Fruit fly (Drosophila melanogaster) whole organism, embryonic: ENCODE data around the gene CG14535.

ENCODE experiments used
- Abd-B ChIP-seq: fragments of 200-800 bp; sonication (Bioruptor generic); optimal IDR thresholded peaks from 2 replicates; lab custom pipeline; 2018; ENCODE audit warnings: missing biosample characterization, mild to moderate bottlenecking, missing genetic modification characterization, moderate library complexity
- Ada2b ChIP-seq: fragments of 200-800 bp; sonication (Bioruptor generic); IDR thresholded peaks from 2 replicates; pipeline ENCODE4 v1.3.6; 2022; ENCODE audit warnings: missing biosample characterization, missing genetic modification characterization
- CG10543 ChIP-seq: fragments of 200-800 bp; sonication (Bioruptor generic); optimal IDR thresholded peaks from 3 replicates; lab custom pipeline; 2017; ENCODE audit warnings: missing biosample characterization, mild to moderate bottlenecking, missing genetic modification characterization, moderate library complexity
- CG11247 ChIP-seq: fragments of 200-800 bp; sonication (Bioruptor generic); IDR thresholded peaks from 2 replicates; pipeline ENCODE4 v1.3.6; 2022; ENCODE audit warnings: missing biosample characterization, missing genetic modification characterization
- CG14710 ChIP-seq: fragments of 200-800 bp; sonication (Bioruptor generic); optimal IDR thresholded peaks from 3 replicates; lab custom pipeline; 2019; ENCODE audit warnings: missing biosample characterization, mild to moderate bottlenecking, missing genetic modification characterization, moderate library complexity
- CG14860 ChIP-seq: fragments of 200-800 bp; sonication (Bioruptor generic); IDR thresholded peaks from 3 replicates; pipeline ENCODE4 v1.3.6; 2022; ENCODE audit warnings: missing biosample characterization, missing genetic modification characterization; ENCODE audit not compliant: partially characterized antibody
- CG2678 ChIP-seq: fragments of 200-800 bp; sonication (Bioruptor generic); optimal IDR thresholded peaks from 3 replicates; lab custom pipeline; 2019; ENCODE audit warnings: missing biosample characterization, mild to moderate bottlenecking, missing genetic modification characterization, moderate library complexity
- CG3281 ChIP-seq: fragments of 200-800 bp; sonication (Bioruptor generic); optimal IDR thresholded peaks from 3 replicates; lab custom pipeline; 2017; ENCODE audit warnings: missing biosample characterization, mild to moderate bottlenecking, missing genetic modification characterization
- CG6791 ChIP-seq: fragments of 200-800 bp; sonication (Bioruptor generic); IDR thresholded peaks from 3 replicates; pipeline ENCODE4 v1.3.6; 2022; ENCODE audit warnings: missing biosample characterization, missing genetic modification characterization; ENCODE audit not compliant: partially characterized antibody
- CG8089 ChIP-seq: fragments of 200-800 bp; sonication (Bioruptor generic); optimal IDR thresholded peaks from 3 replicates; lab custom pipeline; 2016; ENCODE audit warnings: missing biosample characterization, missing genetic modification characterization
- CG8944 ChIP-seq: fragments of 200-800 bp; sonication (Bioruptor generic); optimal IDR thresholded peaks from 3 replicates; lab custom pipeline; 2016; ENCODE audit warnings: missing biosample characterization, missing genetic modification characterization
- CG9817 ChIP-seq: fragments of 200-800 bp; sonication (Bioruptor generic); optimal IDR thresholded peaks from 2 replicates; lab custom pipeline; 2018; ENCODE audit warnings: missing biosample characterization, mild to moderate bottlenecking, missing genetic modification characterization, moderate library complexity
- CoRest ChIP-seq: fragments of 200-800 bp; sonication (Bioruptor generic); optimal IDR thresholded peaks from 3 replicates; lab custom pipeline; 2018; ENCODE audit warnings: missing biosample characterization, mild to moderate bottlenecking, missing genetic modification characterization, moderate library complexity
- D19A ChIP-seq: fragments of 200-800 bp; optimal IDR thresholded peaks from 3 replicates; lab custom pipeline; 2019; ENCODE audit warnings: missing biosample characterization, mild to moderate bottlenecking, missing genetic modification characterization, moderate library complexity
- Dek ChIP-seq: fragments of 200-800 bp; sonication (Bioruptor generic); optimal IDR thresholded peaks from 3 replicates; lab custom pipeline; 2019; ENCODE audit warnings: missing biosample characterization, mild to moderate bottlenecking, missing genetic modification characterization, moderate library complexity
- Dll ChIP-seq: fragments of 200-800 bp; sonication (Bioruptor generic); IDR thresholded peaks from 4 replicates; pipeline ENCODE4 v1.3.6; 2022; ENCODE audit warnings: missing biosample characterization, missing genetic modification characterization; ENCODE audit not compliant: partially characterized antibody
- Fer3 ChIP-seq: fragments of 200-800 bp; sonication (Bioruptor generic); optimal IDR thresholded peaks from 2 replicates; lab custom pipeline; 2018; ENCODE audit warnings: missing biosample characterization, mild to moderate bottlenecking, missing genetic modification characterization, moderate library complexity
- HLH4C ChIP-seq: fragments of 200-800 bp; sonication (Bioruptor generic); IDR thresholded peaks from 3 replicates; pipeline ENCODE4 v1.3.6; 2022; ENCODE audit warnings: missing biosample characterization, missing genetic modification characterization; ENCODE audit not compliant: partially characterized antibody
- HLHmδ ChIP-seq: fragments of 200-800 bp; sonication (Bioruptor generic); optimal IDR thresholded peaks from 2 replicates; lab custom pipeline; 2018; ENCODE audit warnings: missing biosample characterization, mild to moderate bottlenecking, missing genetic modification characterization, moderate library complexity
- Hand ChIP-seq: fragments of 200-800 bp; sonication (Bioruptor generic); optimal IDR thresholded peaks from 2 replicates; lab custom pipeline; 2017; ENCODE audit warnings: mild to moderate bottlenecking, missing biosample characterization, missing genetic modification reagents, missing genetic modification characterization
- Lpt ChIP-seq: fragments of >200 bp; optimal IDR thresholded peaks from 2 replicates; lab custom pipeline; 2018; ENCODE audit warnings: missing biosample characterization, missing genetic modification characterization
- MBD-R2 ChIP-seq: fragments of 200-800 bp; sonication (Bioruptor generic); IDR thresholded peaks from 2 replicates; pipeline ENCODE4 v1.3.6; 2022; ENCODE audit warnings: missing biosample characterization, missing genetic modification characterization
- Nf-YB ChIP-seq: fragments of 200-800 bp; sonication (Bioruptor generic); optimal IDR thresholded peaks from 3 replicates; lab custom pipeline; 2019; ENCODE audit warnings: missing biosample characterization, mild to moderate bottlenecking, missing genetic modification characterization, moderate library complexity
- Opbp ChIP-seq: fragments of 200-800 bp; sonication (Bioruptor generic); IDR thresholded peaks from 3 replicates; pipeline ENCODE4 v1.3.6; 2022; ENCODE audit warnings: missing biosample characterization, missing genetic modification characterization; ENCODE audit not compliant: partially characterized antibody
- Ravus ChIP-seq: fragments of 200-800 bp; sonication (Bioruptor generic); IDR thresholded peaks from 2 replicates; pipeline ENCODE4 v1.3.6; 2022; ENCODE audit warnings: missing biosample characterization, missing genetic modification characterization
- Rfx ChIP-seq: fragments of 200-800 bp; sonication (Bioruptor generic); IDR thresholded peaks from 2 replicates; pipeline ENCODE4 v1.3.6; 2022; ENCODE audit warnings: missing biosample characterization, missing genetic modification characterization
- ato ChIP-seq: fragments of 200-800 bp; sonication (Bioruptor generic); IDR thresholded peaks from 2 replicates; pipeline ENCODE4 v1.3.6; 2022; ENCODE audit warnings: missing biosample characterization, missing genetic modification characterization; ENCODE audit not compliant: partially characterized antibody
- chn ChIP-seq: fragments of 200-800 bp; sonication (Bioruptor generic); optimal IDR thresholded peaks from 2 replicates; lab custom pipeline; 2016; ENCODE audit warnings: missing biosample characterization, missing genetic modification characterization
- ci ChIP-seq: fragments of 200-800 bp; sonication (Bioruptor generic); IDR thresholded peaks from 3 replicates; pipeline ENCODE4 v1.3.6; 2022; ENCODE audit warnings: missing biosample characterization, missing genetic modification characterization
- croc ChIP-seq: fragments of 200-800 bp; sonication (Bioruptor generic); conservative IDR thresholded peaks from 3 replicates; pipeline ENCODE4 v1.3.6; 2022; ENCODE audit warnings: missing biosample characterization, missing genetic modification characterization
- cwo ChIP-seq: fragments of 200-800 bp; sonication (Bioruptor generic); optimal IDR thresholded peaks from 3 replicates; lab custom pipeline; 2017; ENCODE audit warnings: missing biosample characterization, missing genetic modification characterization, mild to moderate bottlenecking, moderate library complexity, missing genetic modification reagents
- fd3F ChIP-seq: fragments of 200-800 bp; sonication (Bioruptor generic); optimal IDR thresholded peaks from 2 replicates; lab custom pipeline; 2018; ENCODE audit warnings: missing biosample characterization, mild to moderate bottlenecking, missing genetic modification characterization, moderate library complexity
- hb ChIP-seq: fragments of 200-800 bp; sonication (Bioruptor generic); IDR thresholded peaks from 3 replicates; pipeline ENCODE4 v1.3.6; 2022; ENCODE audit warnings: missing biosample characterization, missing genetic modification characterization; ENCODE audit not compliant: partially characterized antibody
- hkb ChIP-seq, 2 experiments: fragments of 200-800 bp in 1 of 2; fragments of >200 bp in 1 of 2; sonication (Bioruptor generic) in 1 of 2; IDR thresholded peaks in 1 of 2; optimal IDR thresholded peaks in 1 of 2; 2 replicates each; pipeline versions ENCODE4 v1.3.6 to Lab custom; 2017 to 2022; ENCODE audit warnings: missing biosample characterization in 1 of 2, missing genetic modification characterization in 1 of 2
- kay ChIP-seq: fragments of 200-800 bp; sonication (Bioruptor generic); optimal IDR thresholded peaks from 2 replicates; lab custom pipeline; 2016; ENCODE audit warnings: missing biosample characterization, missing genetic modification characterization
- lab ChIP-seq: fragments of 200-800 bp; sonication (Bioruptor generic); optimal IDR thresholded peaks from 3 replicates; lab custom pipeline; 2017; ENCODE audit warnings: missing biosample characterization, missing genetic modification characterization, mild to moderate bottlenecking, moderate library complexity, missing genetic modification reagents
- lilli ChIP-seq: fragments of 200-800 bp; sonication (Bioruptor generic); optimal IDR thresholded peaks from 3 replicates; lab custom pipeline; 2016; ENCODE audit warnings: missing biosample characterization, missing genetic modification characterization
- mld ChIP-seq: fragments of 200-800 bp; sonication (Bioruptor generic); IDR thresholded peaks from 3 replicates; pipeline ENCODE4 v1.3.6; 2022; ENCODE audit warnings: missing biosample characterization, missing genetic modification characterization; ENCODE audit not compliant: partially characterized antibody
- p53 ChIP-seq: fragments of 200-800 bp; sonication (Bioruptor generic); optimal IDR thresholded peaks from 2 replicates; lab custom pipeline; 2016; ENCODE audit warnings: missing biosample characterization, missing genetic modification characterization
- pnt ChIP-seq: fragments of 200-800 bp; sonication (Bioruptor generic); optimal IDR thresholded peaks from 3 replicates; lab custom pipeline; 2016; ENCODE audit warnings: missing biosample characterization, missing genetic modification characterization
- psq ChIP-seq: fragments of 200-800 bp; sonication (Bioruptor generic); optimal IDR thresholded peaks from 2 replicates; lab custom pipeline; 2017; ENCODE audit warnings: missing biosample characterization, missing genetic modification characterization
- pzg ChIP-seq: fragments of 200-800 bp; sonication (Bioruptor generic); optimal IDR thresholded peaks from 3 replicates; lab custom pipeline; 2018; ENCODE audit warnings: missing biosample characterization, mild to moderate bottlenecking, missing genetic modification characterization, moderate library complexity
- sna ChIP-seq: fragments of 200-800 bp; sonication (Bioruptor generic); IDR thresholded peaks from 2 replicates; pipeline ENCODE4 v1.3.6; 2022; ENCODE audit warnings: missing biosample characterization, missing genetic modification characterization; ENCODE audit not compliant: partially characterized antibody
- stc ChIP-seq: fragments of 200-800 bp; sonication (Bioruptor generic); IDR thresholded peaks from 2 replicates; pipeline ENCODE4 v1.3.6; 2022; ENCODE audit warnings: missing biosample characterization, missing genetic modification characterization
- sug ChIP-seq: fragments of 200-800 bp; optimal IDR thresholded peaks from 2 replicates; lab custom pipeline; 2019; ENCODE audit warnings: missing biosample characterization, mild to moderate bottlenecking, missing genetic modification characterization, moderate library complexity
- ttk ChIP-seq: fragments of 200-800 bp; sonication (Bioruptor generic); IDR thresholded peaks from 2 replicates; pipeline ENCODE4 v2.1.2; 2022; ENCODE audit warnings: missing biosample characterization, missing genetic modification characterization
- unc-4 ChIP-seq: fragments of 200-800 bp; sonication (Bioruptor generic); IDR thresholded peaks from 2 replicates; pipeline ENCODE4 v1.3.6; 2022; ENCODE audit warnings: missing biosample characterization, missing genetic modification characterization; ENCODE audit not compliant: partially characterized antibody
- vfl ChIP-seq: fragments of 200-800 bp; sonication (Bioruptor generic); optimal IDR thresholded peaks from 2 replicates; lab custom pipeline; 2016; ENCODE audit warnings: missing biosample characterization, missing genetic modification characterization
- wdn ChIP-seq: fragments of 200-800 bp; sonication (Bioruptor generic); IDR thresholded peaks from 2 replicates; pipeline ENCODE4 v1.3.6; 2022; ENCODE audit warnings: missing biosample characterization, missing genetic modification characterization

The CG14535 gene

dm6 chr2L:7872680-7873079, 17.4 kb upstream of the CG14535 start (continued):
- no peak for TF ChIP-seq Ravus
- peak; percentile 88 for TF ChIP-seq CG14860
- TF ChIP-seq hb (GFP tag; lab: Robert Waterston, UW) = peak; percentile 87
- peak; percentile 94 for TF ChIP-seq mld (GFP tag; lab: Robert Waterston, UW)
- TF ChIP-seq CG6791 (GFP tag; lab: Robert Waterston, UW) = peak; percentile 93
- peak; percentile 18; the same call in 1 of the 2 replicates for TF ChIP-seq Rfx
- no peak for TF ChIP-seq p53 (GFP tag; lab: Kevin White, UChicago)
- TF ChIP-seq pzg (GFP tag; lab: Kevin White, UChicago) = no peak
- TF ChIP-seq CG8089 (GFP tag; lab: Kevin White, UChicago) = no peak
- TF ChIP-seq ttk (GFP tag; lab: Robert Waterston, UW) = no peak
- no peak for TF ChIP-seq CG2678
- TF ChIP-seq ato (GFP tag; lab: Robert Waterston, UW) = peak; percentile 93
- peak; percentile 61; the same call in 3 of the 4 replicates for TF ChIP-seq Dll (GFP tag; lab: Robert Waterston, UW)
- TF ChIP-seq lab (GFP tag; lab: Kevin White, UChicago) = no peak
- TF ChIP-seq unc-4 = peak; percentile 59
- TF ChIP-seq hkb (optimal IDR thresholded peaks at IDR 0.05; lab: Kevin White, UChicago) = no peak
- peak; percentile 32; the same call in 1 of the 2 replicates for TF ChIP-seq hkb (GFP tag; IDR thresholded peaks at IDR 0.05; lab: Robert Waterston, UW)
- peak; percentile 74 for TF ChIP-seq sna (GFP tag; lab: Robert Waterston, UW)
- TF ChIP-seq psq (GFP tag; lab: Kevin White, UChicago) = no peak
- TF ChIP-seq Lpt (GFP tag; lab: Kevin White, UChicago) = no peak
- TF ChIP-seq vfl (GFP tag; lab: Kevin White, UChicago) = no peak
- TF ChIP-seq Opbp = peak; percentile 92
- TF ChIP-seq CG10543 (GFP tag; lab: Kevin White, UChicago) = no peak
- TF ChIP-seq Hand (GFP tag; lab: Kevin White, UChicago) = no peak
- TF ChIP-seq ci = peak; percentile 17; the same call in 2 of the 3 replicates
- TF ChIP-seq wdn (GFP tag; lab: Robert Waterston, UW) = no peak
- no peak for TF ChIP-seq croc (GFP tag; lab: Robert Waterston, UW)
- TF ChIP-seq CG14710 (tag; lab: Kevin White, UChicago) = no peak
- no peak for TF ChIP-seq cwo (GFP tag; lab: Kevin White, UChicago)
- TF ChIP-seq CG8944 (GFP tag; lab: Kevin White, UChicago) = no peak
- TF ChIP-seq Nf-YB (GFP tag; lab: Kevin White, UChicago) = no peak
- TF ChIP-seq MBD-R2 (GFP tag; lab: Robert Waterston, UW) = no peak
- TF ChIP-seq pnt (GFP tag; lab: Kevin White, UChicago) = no peak
- TF ChIP-seq stc = peak; percentile 50; the same call in 1 of the 2 replicates
- no peak for TF ChIP-seq CoRest
- peak; percentile 76 for TF ChIP-seq HLH4C (GFP tag; lab: Robert Waterston, UW)
- TF ChIP-seq chn (GFP tag; lab: Kevin White, UChicago) = no peak

- peak; percentile 55 for TF ChIP-seq Dek
- TF ChIP-seq D19A (tag; lab: Kevin White, UChicago) = peak; percentile 44
- no peak for TF ChIP-seq CG11247 (GFP tag; lab: Robert Waterston, UW)
- peak; percentile 67 for TF ChIP-seq CG3281 (GFP tag; lab: Kevin White, UChicago)
- peak; percentile 48 for TF ChIP-seq fd3F (GFP tag; lab: Kevin White, UChicago)
- no peak for TF ChIP-seq HLHmδ (GFP tag; lab: Kevin White, UChicago)
- TF ChIP-seq HLH4C (GFP tag; lab: Robert Waterston, UW) = no peak
- TF ChIP-seq lilli = peak; percentile 58
- peak; percentile 39 for TF ChIP-seq Abd-B
- peak; percentile 49 for TF ChIP-seq Fer3 (tag; lab: Kevin White, UChicago)
- TF ChIP-seq sug = peak; percentile 16
- TF ChIP-seq kay (GFP tag; lab: Kevin White, UChicago) = no peak
- TF ChIP-seq CG9817 (tag; lab: Kevin White, UChicago) = peak; percentile 18
- peak; percentile 14; the same call in 1 of the 2 replicates for TF ChIP-seq Ada2b (GFP tag; lab: Robert Waterston, UW)
Observed at dm6 chr2L:7871821-7872524, 16.7 kb upstream of the CG14535 start.
